Worm (Caenorhabditis elegans) whole organism, L3 larva: Measurements from ENCODE around the gene R10E4.1.

ENCODE experiments used
- R02D3.7 ChIP-seq: fragments of 150-350 bp; optimal IDR thresholded peaks from 2 replicates; lab custom pipeline; 2014; ENCODE audit warnings: missing biosample characterization, missing genetic modification characterization
- ceh-82 ChIP-seq: fragments of 150-350 bp; optimal IDR thresholded peaks from 2 replicates; lab custom pipeline; 2014; ENCODE audit warnings: missing biosample characterization, missing genetic modification characterization
- egl-5 ChIP-seq: fragments of 150-350 bp; optimal IDR thresholded peaks from 2 replicates; lab custom pipeline; 2017; ENCODE audit warnings: missing biosample characterization, missing genetic modification reagents, missing genetic modification characterization, inconsistent platforms
- fkh-10 ChIP-seq: sonication (generic microtip); optimal IDR thresholded peaks from 2 replicates; lab custom pipeline; 2017; ENCODE audit warnings: missing biosample characterization, missing genetic modification reagents, missing genetic modification characterization
- hmg-11 ChIP-seq: sonication (generic microtip); optimal IDR thresholded peaks from 2 replicates; lab custom pipeline; 2016; ENCODE audit warnings: missing genetic modification characterization, missing compliant biosample characterization
- jun-1 ChIP-seq: fragments of 150-350 bp; optimal IDR thresholded peaks from 2 replicates; lab custom pipeline; 2014; ENCODE audit warnings: missing biosample characterization, missing genetic modification reagents, missing genetic modification characterization
- lin-39 ChIP-seq: fragments of 150-350 bp; optimal IDR thresholded peaks from 2 replicates; lab custom pipeline; 2018; ENCODE audit warnings: missing biosample characterization, missing genetic modification reagents, missing genetic modification characterization
- nhr-12 ChIP-seq: fragments of 150-350 bp; optimal IDR thresholded peaks from 2 replicates; lab custom pipeline; 2014; ENCODE audit warnings: missing biosample characterization, missing genetic modification characterization
- nhr-76 ChIP-seq: fragments of 150-350 bp; sonication (generic microtip); optimal IDR thresholded peaks from 5 replicates; lab custom pipeline; 2014; ENCODE audit warnings: missing biosample characterization, missing genetic modification characterization
- pha-4 ChIP-seq: fragments of 150-350 bp; optimal IDR thresholded peaks from 2 replicates; lab custom pipeline; 2014; ENCODE audit warnings: missing biosample characterization, missing genetic modification reagents, missing genetic modification characterization
- pqm-1 ChIP-seq: fragments of 150-350 bp; optimal IDR thresholded peaks from 2 replicates; lab custom pipeline; 2017; ENCODE audit warnings: missing biosample characterization, missing genetic modification characterization, inconsistent platforms
- snpc-4 ChIP-seq: fragments of 150-350 bp; optimal IDR thresholded peaks from 2 replicates; lab custom pipeline; 2014; ENCODE audit warnings: missing biosample characterization, missing genetic modification characterization
- unc-39 ChIP-seq: sonication (generic microtip); optimal IDR thresholded peaks from 4 replicates; lab custom pipeline; 2017; ENCODE audit warnings: missing biosample characterization, missing genetic modification characterization

DNA sequence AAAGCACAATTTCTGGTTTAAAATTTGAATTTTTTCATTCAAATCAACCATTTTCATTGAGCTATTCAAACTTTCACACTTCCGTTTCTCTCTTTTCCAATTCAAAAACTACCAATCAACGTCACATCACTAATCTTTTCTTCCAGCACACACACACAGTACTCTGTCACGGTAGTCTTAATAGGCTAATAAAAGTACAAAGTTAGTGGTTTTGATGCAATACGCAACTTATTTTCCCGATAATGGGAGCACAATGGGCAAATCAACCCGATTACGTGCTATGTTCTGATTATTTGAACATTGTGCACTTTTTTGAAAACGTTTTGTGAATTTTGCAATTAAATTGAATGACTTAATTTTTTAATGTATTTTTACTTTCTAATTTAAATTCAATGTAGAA, 42.2 kb upstream of the R10E4.1 start:
- TF ChIP-seq nhr-76 (no peak), nhr-12 (tag; lab: Kevin White, UChicago) (no peak), lin-39 (no peak), fkh-10 (GFP tag; lab: Kevin White, UChicago) (no peak), pqm-1 (tag; lab: Kevin White, UChicago) (peak; percentile 56), egl-5 (tag; lab: Kevin White, UChicago) (no peak), snpc-4 (tag; lab: Kevin White, UChicago) (no peak), ceh-82 (tag; lab: Kevin White, UChicago) (no peak), pha-4 (tag; lab: Kevin White, UChicago) (no peak), R02D3.7 (tag; lab: Kevin White, UChicago) (no peak), hmg-11 (tag; lab: Kevin White, UChicago) (no peak), jun-1 (tag; lab: Kevin White, UChicago) (no peak), unc-39 (tag; lab: Kevin White, UChicago) (no peak)
